Worm (Caenorhabditis elegans): ENCODE results near the gene oac-51.

The oac-51 gene

DNA sequence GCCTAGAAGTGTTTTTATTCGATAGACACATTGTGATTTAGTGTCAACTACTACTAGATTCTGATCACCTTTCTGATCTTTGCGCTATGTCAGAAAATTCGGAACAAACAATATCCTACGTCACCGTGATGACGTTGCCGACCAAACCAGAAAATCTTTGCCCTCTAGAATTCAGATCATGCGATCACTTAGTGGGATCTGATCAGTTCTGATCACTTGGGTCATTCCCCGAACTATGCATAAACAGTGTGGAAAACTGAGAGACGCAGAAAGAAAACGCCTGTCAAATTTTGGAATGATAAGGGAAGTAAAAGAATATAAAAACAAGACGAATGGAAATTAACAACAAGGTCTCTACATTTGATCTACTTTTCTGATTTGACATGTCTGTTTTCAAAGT, 42.0 kb upstream of the oac-51 start, which contains the start of gene F15E6.3:
F15E6.3 (plus strand) TSS at position 344 of the 400 bp plus-strand sequence.
- no peak for TF ChIP-seq npax-4 (tag; optimal IDR thresholded peaks at IDR 0.05)
- TF ChIP-seq unc-42 (tag; optimal IDR thresholded peaks at IDR 0.05), result no peak
- TF ChIP-seq ets-4 (tag; optimal IDR thresholded peaks at IDR 0.05), result no peak
- TF ChIP-seq che-1 (tag; optimal IDR thresholded peaks at IDR 0.05), result no peak
- no peak for TF ChIP-seq ahr-1 (tag; optimal IDR thresholded peaks at IDR 0.05)
- TF ChIP-seq ceh-9 (tag; optimal IDR thresholded peaks at IDR 0.05), result no peak
- no peak for TF ChIP-seq hlh-30 (tag; optimal IDR thresholded peaks at IDR 0.05; ENCODE audit: insufficient read depth)
- no peak for TF ChIP-seq sdc-2 (tag; optimal IDR thresholded peaks at IDR 0.05)

ce11 chrIV:4298983-4299382, 37.6 kb upstream of the oac-51 start, which contains the start of gene F15E6.9:
Gene F15E6.9, minus strand, starts transcription at chrIV:4299083.
- TF ChIP-seq ceh-18 (tag; optimal IDR thresholded peaks at IDR 0.05) (no peak), tbx-2 (tag; optimal IDR thresholded peaks at IDR 0.05) (no peak), ets-4 (tag; optimal IDR thresholded peaks at IDR 0.05) (no peak), fax-1 (tag; optimal IDR thresholded peaks at IDR 0.05) (no peak), unc-86 (tag; optimal IDR thresholded peaks at IDR 0.05) (no peak), pax-1 (tag; optimal IDR thresholded peaks at IDR 0.05) (no peak), ceh-9 (tag; optimal IDR thresholded peaks at IDR 0.05) (no peak), pat-9 (tag; optimal IDR thresholded peaks at IDR 0.05) (no peak), pqm-1 (tag; optimal IDR thresholded peaks at IDR 0.05) (no peak), unc-55 (GFP tag; optimal IDR thresholded peaks at IDR 0.05) (no peak), fkh-6 (tag; optimal IDR thresholded peaks at IDR 0.05) (no peak), ztf-16 (tag; optimal IDR thresholded peaks at IDR 0.05) (no peak), sox-2 (GFP tag; IDR thresholded peaks at IDR 0.05) (no peak), ceh-24 (tag; optimal IDR thresholded peaks at IDR 0.05) (no peak), unc-42 (tag; optimal IDR thresholded peaks at IDR 0.05) (no peak), elt-2 (tag; optimal IDR thresholded peaks at IDR 0.05) (no peak), lin-11 (tag; optimal IDR thresholded peaks at IDR 0.05) (no peak), ttx-3 (tag; optimal IDR thresholded peaks at IDR 0.05) (no peak), ceh-31 (tag; optimal IDR thresholded peaks at IDR 0.05) (no peak), pha-2 (tag; optimal IDR thresholded peaks at IDR 0.05) (no peak)

DNA sequence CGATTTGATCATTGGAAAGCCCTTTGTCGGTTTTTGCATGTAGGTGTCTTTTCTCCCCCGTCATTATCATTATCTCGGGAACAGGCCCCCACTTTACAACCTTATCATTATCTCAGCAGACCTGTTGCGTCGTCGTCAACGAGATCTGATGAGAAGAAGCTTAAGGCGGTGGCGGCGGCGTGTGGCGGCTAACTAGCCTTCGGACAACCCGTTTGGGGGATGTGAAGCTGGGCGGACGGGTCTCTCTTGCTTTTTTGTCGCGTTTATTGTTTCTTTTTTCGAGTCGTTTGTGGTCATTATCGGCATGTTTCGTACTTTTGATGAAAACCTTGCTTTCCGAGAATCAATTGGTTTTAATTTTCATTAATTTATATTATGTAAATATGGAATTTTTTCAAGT, 36.6 kb upstream of the oac-51 start:
- no peak for TF ChIP-seq ceh-45 (GFP tag; IDR thresholded peaks at IDR 0.05)
- TF ChIP-seq sox-2 (GFP tag; IDR thresholded peaks at IDR 0.05), result no peak
- TF ChIP-seq ama-1 (optimal IDR thresholded peaks at IDR 0.05), result no peak
- no peak for TF ChIP-seq ceh-2 (tag; optimal IDR thresholded peaks at IDR 0.05)
- TF ChIP-seq hlh-30 (tag; optimal IDR thresholded peaks at IDR 0.05; ENCODE audit: insufficient read depth), result no peak
- no peak for TF ChIP-seq pha-4 (tag; optimal IDR thresholded peaks at IDR 0.05)

ce11 chrIV:4301202-4301601, 35.4 kb upstream of the oac-51 start, which contains the start of gene lgc-22:
Gene lgc-22, plus strand, starts transcription at chrIV:4301306.
- no peak for TF ChIP-seq npax-4 (tag; optimal IDR thresholded peaks at IDR 0.05)
- no peak for TF ChIP-seq ceh-34 (tag; optimal IDR thresholded peaks at IDR 0.05)
- no peak for TF ChIP-seq ceh-9 (tag; optimal IDR thresholded peaks at IDR 0.05)

DNA sequence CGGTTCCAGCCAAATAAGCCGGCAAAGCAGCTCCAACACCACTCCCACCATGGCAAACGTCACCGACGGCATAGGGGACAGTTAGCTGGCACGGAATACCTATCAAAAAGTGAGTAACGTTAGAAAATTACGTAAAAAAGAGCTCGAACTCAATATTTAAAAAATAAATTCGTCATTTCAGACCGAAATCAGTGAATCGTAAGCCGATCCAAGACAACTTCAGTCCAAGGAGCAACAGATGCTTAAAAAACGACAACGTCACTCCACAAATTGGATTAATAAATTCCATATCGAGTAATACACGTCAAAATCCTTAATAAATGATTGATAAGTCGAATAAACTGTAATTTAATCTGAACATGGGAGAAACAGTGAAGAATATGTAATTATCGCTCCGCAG, 30.3 kb upstream of the oac-51 start:
- no peak for TF ChIP-seq ahr-1 (tag; optimal IDR thresholded peaks at IDR 0.05)
- no peak for TF ChIP-seq hlh-13 (GFP tag; optimal IDR thresholded peaks at IDR 0.05)
- no peak for TF ChIP-seq ceh-48 (tag; optimal IDR thresholded peaks at IDR 0.05)
- no peak for TF ChIP-seq unc-3 (GFP tag; conservative IDR thresholded peaks at IDR 0.05)
- no peak for TF ChIP-seq unc-3 (tag; optimal IDR thresholded peaks at IDR 0.05)
- no peak for TF ChIP-seq ceh-2 (tag; optimal IDR thresholded peaks at IDR 0.05)
- TF ChIP-seq lin-11 (tag; optimal IDR thresholded peaks at IDR 0.05), result no peak
- TF ChIP-seq pha-4 (tag; optimal IDR thresholded peaks at IDR 0.05), result no peak
